Fruit fly (Drosophila melanogaster) whole organism, prepupa: ENCODE data around the gene RecQ5.

Experiments
- Blimp-1 ChIP-seq: fragments of 200-800 bp; sonication (Bioruptor generic); optimal IDR thresholded peaks from 3 replicates; lab custom pipeline; 2017; ENCODE audit warnings: missing biosample characterization, missing genetic modification characterization, mild to moderate bottlenecking, moderate library complexity, missing genetic modification reagents
- CG10631 ChIP-seq: fragments of 200-800 bp; sonication (Bioruptor generic); optimal IDR thresholded peaks from 2 replicates; lab custom pipeline; 2016; ENCODE audit warnings: missing biosample characterization, missing genetic modification characterization
- CG10669 ChIP-seq: fragments of 200-800 bp; sonication (Bioruptor generic); optimal IDR thresholded peaks from 3 replicates; lab custom pipeline; 2018; ENCODE audit warnings: missing biosample characterization, mild to moderate bottlenecking, missing genetic modification characterization, moderate library complexity
- CG11294 ChIP-seq: fragments of 200-800 bp; sonication (Bioruptor generic); IDR thresholded peaks from 2 replicates; pipeline ENCODE4 v1.3.6; 2022; ENCODE audit warnings: missing biosample characterization, missing genetic modification characterization
- CG11902 ChIP-seq: fragments of 200-800 bp; sonication (Bioruptor generic); optimal IDR thresholded peaks from 3 replicates; lab custom pipeline; 2016; ENCODE audit warnings: missing biosample characterization, missing genetic modification characterization
- CG15336 ChIP-seq: fragments of 200-800 bp; sonication (Bioruptor generic); IDR thresholded peaks from 2 replicates; pipeline ENCODE4 v1.3.6; 2022; ENCODE audit warnings: missing biosample characterization, missing genetic modification characterization
- CG31627 ChIP-seq: fragments of 200-800 bp; sonication (Bioruptor generic); optimal IDR thresholded peaks from 3 replicates; lab custom pipeline; 2016; ENCODE audit warnings: missing biosample characterization, missing genetic modification characterization
- CG32006 ChIP-seq: fragments of 200-800 bp; sonication (Bioruptor generic); optimal IDR thresholded peaks from 3 replicates; lab custom pipeline; 2017; ENCODE audit warnings: missing biosample characterization, mild to moderate bottlenecking, missing genetic modification characterization
- CG34406 ChIP-seq: fragments of 200-800 bp; sonication (Bioruptor generic); optimal IDR thresholded peaks from 3 replicates; lab custom pipeline; 2016; ENCODE audit warnings: missing biosample characterization, missing genetic modification characterization
- CG3919 ChIP-seq: fragments of 200-800 bp; sonication (Bioruptor generic); optimal IDR thresholded peaks from 3 replicates; lab custom pipeline; 2016; ENCODE audit warnings: missing biosample characterization, missing genetic modification characterization
- CG4318 ChIP-seq: fragments of 200-800 bp; sonication (Bioruptor generic); optimal IDR thresholded peaks from 3 replicates; lab custom pipeline; 2017; ENCODE audit warnings: missing biosample characterization, mild to moderate bottlenecking, missing genetic modification characterization
- CG6163 ChIP-seq: fragments of 200-800 bp; sonication (Bioruptor generic); IDR thresholded peaks from 3 replicates; pipeline ENCODE4 v1.3.6; 2022; ENCODE audit warnings: missing biosample characterization, missing genetic modification characterization
- CG6276 ChIP-seq: fragments of 200-800 bp; sonication (Bioruptor generic); optimal IDR thresholded peaks from 2 replicates; lab custom pipeline; 2017; ENCODE audit warnings: missing biosample characterization, mild to moderate bottlenecking, missing genetic modification characterization
- CG6792 ChIP-seq: fragments of 200-800 bp; sonication (Bioruptor generic); optimal IDR thresholded peaks from 3 replicates; lab custom pipeline; 2016; ENCODE audit warnings: missing biosample characterization, missing genetic modification characterization
- CG6808 ChIP-seq: fragments of 200-800 bp; sonication (Bioruptor generic); optimal IDR thresholded peaks from 3 replicates; lab custom pipeline; 2017; ENCODE audit warnings: missing biosample characterization, missing genetic modification characterization, mild to moderate bottlenecking, moderate library complexity, missing genetic modification reagents
- CG6854 ChIP-seq: fragments of 200-800 bp; sonication (Bioruptor generic); optimal IDR thresholded peaks from 2 replicates; lab custom pipeline; 2017; ENCODE audit warnings: missing biosample characterization, mild to moderate bottlenecking, missing genetic modification characterization
- CG8119 ChIP-seq: fragments of 200-800 bp; sonication (Bioruptor generic); IDR thresholded peaks from 3 replicates; pipeline ENCODE4 v1.3.6; 2022; ENCODE audit warnings: missing biosample characterization, missing genetic modification characterization
- CG8319 ChIP-seq: fragments of 200-800 bp; sonication (Bioruptor generic); optimal IDR thresholded peaks from 3 replicates; lab custom pipeline; 2016; ENCODE audit warnings: missing biosample characterization, missing genetic modification characterization
- CG8632 ChIP-seq: fragments of 200-800 bp; sonication (Bioruptor generic); optimal IDR thresholded peaks from 3 replicates; lab custom pipeline; 2016; ENCODE audit warnings: missing biosample characterization, missing genetic modification characterization
- Eip75B ChIP-seq: fragments of 200-800 bp; sonication (Bioruptor generic); optimal IDR thresholded peaks from 3 replicates; lab custom pipeline; 2016; ENCODE audit warnings: missing biosample characterization, missing genetic modification characterization
- Eip78C ChIP-seq: fragments of 200-800 bp; sonication (Bioruptor generic); peaks from one replicate; lab custom pipeline; 2016; ENCODE audit warnings: missing biosample characterization, missing genetic modification characterization
- Ets21C ChIP-seq: fragments of 200-800 bp; sonication (Bioruptor generic); optimal IDR thresholded peaks from 3 replicates; lab custom pipeline; 2016; ENCODE audit warnings: missing biosample characterization, missing genetic modification characterization
- Gug ChIP-seq: fragments of 200-800 bp; sonication (Bioruptor generic); IDR thresholded peaks from 2 replicates; pipeline ENCODE4 v1.3.6; 2022; ENCODE audit warnings: missing biosample characterization, missing genetic modification characterization
- Hr38 ChIP-seq: sonication (Bioruptor generic); optimal IDR thresholded peaks from 2 replicates; lab custom pipeline; 2016; ENCODE audit warnings: missing biosample characterization, missing genetic modification characterization
- Hr39 ChIP-seq: fragments of 200-800 bp; sonication (Bioruptor generic); optimal IDR thresholded peaks from 2 replicates; lab custom pipeline; 2016; ENCODE audit warnings: missing biosample characterization, missing genetic modification characterization
- Hr4 ChIP-seq: fragments of 200-800 bp; sonication (Bioruptor generic); optimal IDR thresholded peaks from 3 replicates; lab custom pipeline; 2016; ENCODE audit warnings: missing biosample characterization, missing genetic modification characterization
- OdsH ChIP-seq: fragments of 200-800 bp; sonication (Bioruptor generic); optimal IDR thresholded peaks from 3 replicates; lab custom pipeline; 2016; ENCODE audit warnings: missing biosample characterization, missing genetic modification characterization
- Smox ChIP-seq: fragments of 200-800 bp; sonication (Bioruptor generic); optimal IDR thresholded peaks from 3 replicates; lab custom pipeline; 2016; ENCODE audit warnings: missing biosample characterization, missing genetic modification characterization
- Sox102F ChIP-seq: fragments of 200-800 bp; sonication (Bioruptor generic); optimal IDR thresholded peaks from 2 replicates; lab custom pipeline; 2016; ENCODE audit warnings: missing biosample characterization, mild to moderate bottlenecking, missing genetic modification characterization
- Sox14 ChIP-seq: fragments of 200-800 bp; sonication (Bioruptor generic); optimal IDR thresholded peaks from 3 replicates; lab custom pipeline; 2016; ENCODE audit warnings: missing biosample characterization, missing genetic modification characterization
- cyc ChIP-seq: fragments of 200-800 bp; sonication (Bioruptor generic); optimal IDR thresholded peaks from 3 replicates; lab custom pipeline; 2016; ENCODE audit warnings: missing biosample characterization, missing genetic modification characterization
- dac ChIP-seq: fragments of 200-800 bp; sonication (Bioruptor generic); optimal IDR thresholded peaks from 2 replicates; lab custom pipeline; 2017; ENCODE audit warnings: missing biosample characterization, mild to moderate bottlenecking, missing genetic modification characterization
- dsx ChIP-seq: fragments of 200-800 bp; optimal IDR thresholded peaks from 3 replicates; lab custom pipeline; 2019; ENCODE audit warnings: missing biosample characterization, mild to moderate bottlenecking, missing genetic modification characterization, moderate library complexity; ENCODE audit not compliant: poor library complexity, severe bottlenecking
- eg ChIP-seq: fragments of 200-800 bp; sonication (Bioruptor generic); IDR thresholded peaks from 3 replicates; pipeline ENCODE4 v1.3.6; 2022; ENCODE audit warnings: missing biosample characterization, missing genetic modification characterization
- esn ChIP-seq: fragments of 200-800 bp; sonication (Bioruptor generic); optimal IDR thresholded peaks from 2 replicates; lab custom pipeline; 2016; ENCODE audit warnings: missing biosample characterization, mild to moderate bottlenecking, missing genetic modification characterization, moderate library complexity
- fd59A ChIP-seq: fragments of 200-800 bp; sonication (Bioruptor generic); optimal IDR thresholded peaks from 2 replicates; lab custom pipeline; 2017; ENCODE audit warnings: missing biosample characterization, mild to moderate bottlenecking, missing genetic modification characterization, missing genetic modification reagents
- fd85E ChIP-seq: fragments of 200-800 bp; sonication (Bioruptor generic); optimal IDR thresholded peaks from 3 replicates; lab custom pipeline; 2016; ENCODE audit warnings: missing biosample characterization, missing genetic modification characterization
- fkh ChIP-seq: fragments of 200-800 bp; sonication (Bioruptor generic); optimal IDR thresholded peaks from 3 replicates; lab custom pipeline; 2017; ENCODE audit warnings: missing biosample characterization, mild to moderate bottlenecking, missing genetic modification characterization, moderate library complexity
- lz ChIP-seq: fragments of 200-800 bp; sonication (Bioruptor generic); optimal IDR thresholded peaks from 3 replicates; lab custom pipeline; 2016; ENCODE audit warnings: missing biosample characterization, missing genetic modification characterization
- pdm3 ChIP-seq: fragments of 200-800 bp; sonication (Bioruptor generic); optimal IDR thresholded peaks from 3 replicates; lab custom pipeline; 2016; ENCODE audit warnings: missing biosample characterization, missing genetic modification characterization
- salr ChIP-seq, 2 experiments: fragments of 200-800 bp; sonication (Bioruptor generic); optimal IDR thresholded peaks; 3 replicates each; lab custom pipeline; 2016 to 2018; ENCODE audit warnings: missing biosample characterization in 2 of 2, missing genetic modification characterization in 2 of 2, mild to moderate bottlenecking in 1 of 2
- ss ChIP-seq, 2 experiments: fragments of 200-800 bp; sonication (Bioruptor generic); optimal IDR thresholded peaks; 2 replicates in 1 of 2; 3 replicates in 1 of 2; lab custom pipeline; 2017 to 2018; ENCODE audit warnings: mild to moderate bottlenecking in 2 of 2, missing biosample characterization in 2 of 2, missing genetic modification characterization in 2 of 2, moderate library complexity in 1 of 2
- svp ChIP-seq: fragments of 200-800 bp; sonication (Bioruptor generic); peaks from one replicate; lab custom pipeline; 2016; ENCODE audit warnings: missing biosample characterization, missing genetic modification characterization
- topi ChIP-seq: fragments of 200-800 bp; sonication (Bioruptor generic); optimal IDR thresholded peaks from 3 replicates; lab custom pipeline; 2016; ENCODE audit warnings: missing biosample characterization, missing genetic modification characterization
- vri ChIP-seq: fragments of 200-800 bp; sonication (Bioruptor generic); optimal IDR thresholded peaks from 3 replicates; lab custom pipeline; 2016; ENCODE audit warnings: missing biosample characterization, mild to moderate bottlenecking, missing genetic modification characterization

Gene RecQ5

dm6 chr3L:14610458-14610857, 21.4 kb downstream of the RecQ5 start (continued):
- peak; percentile 65 for TF ChIP-seq CG10669 (GFP tag; lab: Kevin White, UChicago)
- TF ChIP-seq salr (GFP tag; optimal IDR thresholded peaks at IDR 0.05; lab: Kevin White, UChicago), result peak; percentile 21 to 34
- TF ChIP-seq CG31627 (GFP tag; lab: Kevin White, UChicago), result peak; percentile 15
- TF ChIP-seq pdm3, result peak; percentile 34
- TF ChIP-seq CG11902 (GFP tag; lab: Kevin White, UChicago), result no peak
- TF ChIP-seq Hr4 (GFP tag; lab: Kevin White, UChicago), result peak; percentile 10
- peak; percentile 65 for TF ChIP-seq CG8632
- peak; percentile 58 for TF ChIP-seq CG6808 (GFP tag; lab: Kevin White, UChicago)
- TF ChIP-seq Ets21C, result peak; percentile 11
- no peak for TF ChIP-seq dac (GFP tag; lab: Kevin White, UChicago)
- TF ChIP-seq Eip75B, result peak; percentile 13
- TF ChIP-seq CG15336 (GFP tag; lab: Robert Waterston, UW), result no peak
- no peak for TF ChIP-seq CG4318 (GFP tag; lab: Kevin White, UChicago)
- peak; percentile 55 for TF ChIP-seq topi (GFP tag; lab: Kevin White, UChicago)
- TF ChIP-seq lz (GFP tag; lab: Kevin White, UChicago), result no peak
- no peak for TF ChIP-seq Sox102F
- TF ChIP-seq svp (GFP tag; lab: Kevin White, UChicago), result peak; percentile 68
- TF ChIP-seq Blimp-1 (GFP tag; lab: Kevin White, UChicago), result no peak
- peak; percentile 32 for TF ChIP-seq Smox
- peak; percentile 37 for TF ChIP-seq CG6792
- TF ChIP-seq CG6854 (GFP tag; lab: Kevin White, UChicago), result no peak
- TF ChIP-seq OdsH, result peak; percentile 65
- TF ChIP-seq ss (GFP tag; optimal IDR thresholded peaks at IDR 0.05; lab: Kevin White, UChicago), result peak; percentile 42 to 72
- no peak for TF ChIP-seq fd85E (GFP tag; lab: Kevin White, UChicago)
- TF ChIP-seq fkh (GFP tag; lab: Kevin White, UChicago), result no peak
- TF ChIP-seq CG32006, result peak; percentile 61
- TF ChIP-seq dsx (GFP tag; lab: Kevin White, UChicago), result peak; percentile 36
- TF ChIP-seq CG8119 (GFP tag; lab: Robert Waterston, UW), result 0 out of 3 replicates have a peak, but pooled peaks have one; percentile 14
- TF ChIP-seq Gug, result no peak
- TF ChIP-seq Sox14 (GFP tag; lab: Kevin White, UChicago), result peak; percentile 22
- peak; percentile 23 for TF ChIP-seq cyc
- TF ChIP-seq CG8319 (GFP tag; lab: Kevin White, UChicago), result no peak
- no peak for TF ChIP-seq CG11294
- TF ChIP-seq CG10631, result peak; percentile 65
- TF ChIP-seq, all 60 proteins: peak for 40

dm6 chr3L:14609138-14609729, 22.6 kb downstream of the RecQ5 start:
- TF ChIP-seq Sox102F (no peak), CG6808 (GFP tag; lab: Kevin White, UChicago) (no peak), CG10669 (GFP tag; lab: Kevin White, UChicago) (no peak), Eip78C (GFP tag; lab: Kevin White, UChicago) (peak; percentile 6), CG10631 (no peak), svp (GFP tag; lab: Kevin White, UChicago) (peak; percentile 93), vri (GFP tag; lab: Kevin White, UChicago) (peak; percentile 23)

dm6 chr3L:14607620-14608019, 24.3 kb downstream of the RecQ5 start:
- TF ChIP-seq salr (GFP tag; optimal IDR thresholded peaks at IDR 0.05; lab: Kevin White, UChicago) (no peak), Blimp-1 (GFP tag; lab: Kevin White, UChicago) (no peak), CG6163 (GFP tag; lab: Robert Waterston, UW) (no peak), vri (GFP tag; lab: Kevin White, UChicago) (no peak), CG32006 (no peak), fd85E (GFP tag; lab: Kevin White, UChicago) (no peak), Hr39 (GFP tag; lab: Kevin White, UChicago) (no peak), lz (GFP tag; lab: Kevin White, UChicago) (no peak), Hr38 (GFP tag; lab: Kevin White, UChicago) (no peak), CG34406 (no peak), CG15336 (GFP tag; lab: Robert Waterston, UW) (no peak), CG6276 (no peak), Eip78C (GFP tag; lab: Kevin White, UChicago) (peak; percentile 56), CG6792 (no peak), fd59A (GFP tag; lab: Kevin White, UChicago) (no peak), CG3919 (GFP tag; lab: Kevin White, UChicago) (peak; percentile 5), topi (GFP tag; lab: Kevin White, UChicago) (no peak), eg (GFP tag; lab: Robert Waterston, UW) (0 out of 3 replicates have a peak, but pooled peaks have one; percentile 48), esn (GFP tag; lab: Kevin White, UChicago) (no peak)
